Worm (Caenorhabditis elegans): ENCODE data around the gene C08F8.15.
A peak's percentile ranks its signal among the peaks of the same experiment; 100 is the strongest.

Gene C08F8.15

ce11 chrIV:11112641-11113040 is 48.0 kb downstream of the C08F8.15 start, which contains the start of gene clc-9:
Gene clc-9, plus strand, starts transcription at chrIV:11112941.
- TF ChIP-seq nhr-11 (tag; optimal IDR thresholded peaks at IDR 0.05) (no peak), snpc-4 (tag; optimal IDR thresholded peaks at IDR 0.05) (no peak), sma-3 (GFP tag; optimal IDR thresholded peaks at IDR 0.05) (no peak)

- TF ChIP-seq nhr-237 (tag; optimal IDR thresholded peaks at IDR 0.05) (no peak), snpc-4 (tag; optimal IDR thresholded peaks at IDR 0.05) (no peak), ama-1 (optimal IDR thresholded peaks at IDR 0.05) (no peak), blmp-1 (tag; optimal IDR thresholded peaks at IDR 0.05; ENCODE audit: insufficient read depth) (no peak), gmeb-1 (tag; optimal IDR thresholded peaks at IDR 0.05) (no peak), R02D3.7 (tag; optimal IDR thresholded peaks at IDR 0.05) (no peak), nhr-10 (tag; optimal IDR thresholded peaks at IDR 0.05) (no peak), egl-27 (tag; optimal IDR thresholded peaks at IDR 0.05) (no peak), nhr-77 (tag; optimal IDR thresholded peaks at IDR 0.05) (no peak), ceh-82 (tag; optimal IDR thresholded peaks at IDR 0.05) (no peak), elt-3 (tag; optimal IDR thresholded peaks at IDR 0.05) (no peak), F13H6.1 (tag; optimal IDR thresholded peaks at IDR 0.05) (no peak), nhr-129 (tag; optimal IDR thresholded peaks at IDR 0.05) (peak; percentile 44), nhr-21 (tag; optimal IDR thresholded peaks at IDR 0.05) (no peak), dmd-4 (tag; optimal IDR thresholded peaks at IDR 0.05) (no peak), fos-1 (tag; optimal IDR thresholded peaks at IDR 0.05) (no peak), nhr-11 (tag; optimal IDR thresholded peaks at IDR 0.05) (no peak), nhr-25 (tag; optimal IDR thresholded peaks at IDR 0.05) (no peak), crh-2 (tag; optimal IDR thresholded peaks at IDR 0.05) (peak; percentile 49), alr-1 (tag; optimal IDR thresholded peaks at IDR 0.05) (no peak), ztf-4 (tag; optimal IDR thresholded peaks at IDR 0.05) (no peak), nhr-23 (tag; optimal IDR thresholded peaks at IDR 0.05) (no peak), peb-1 (tag; optimal IDR thresholded peaks at IDR 0.05) (no peak), lsy-2 (tag; optimal IDR thresholded peaks at IDR 0.05) (peak in 1 of 2 experiments; percentile 21), ceh-16 (tag; optimal IDR thresholded peaks at IDR 0.05) (no peak), lin-39 (tag; optimal IDR thresholded peaks at IDR 0.05) (no peak)
These were observed 48.7 kb downstream of the C08F8.15 start for ce11 chrIV:11111898-11112297.

DNA sequence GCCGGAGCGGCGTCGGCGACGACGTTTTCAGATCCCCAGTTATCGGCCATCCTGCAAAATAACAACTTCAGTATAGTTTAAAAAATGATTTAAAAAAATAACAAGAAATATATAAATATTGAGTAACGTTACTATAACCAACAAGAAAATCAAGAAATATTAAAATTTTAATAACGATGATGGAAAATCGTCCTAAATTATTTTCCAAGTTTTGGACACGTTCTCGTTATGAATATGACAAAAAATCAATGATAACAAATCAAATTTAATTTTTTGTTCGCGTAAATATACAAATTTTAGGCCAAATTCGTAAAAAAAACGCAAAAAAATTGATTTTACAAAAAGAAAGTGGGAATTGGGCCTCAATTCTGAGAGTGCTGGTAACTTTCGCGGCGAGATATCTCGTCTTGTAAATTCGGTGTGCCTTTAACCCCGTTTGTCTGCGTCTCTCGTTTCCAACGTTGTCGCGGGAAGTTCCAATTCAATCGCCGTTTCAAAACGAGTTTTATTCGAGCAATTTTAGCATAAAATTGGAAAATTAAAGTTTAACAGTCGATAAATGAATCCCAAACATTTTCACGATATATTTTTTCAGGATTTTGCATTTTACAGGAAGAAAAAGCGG is 49.5 kb downstream of the C08F8.15 start, which contains the start of gene rps-5:
TSS of gene rps-5 (minus strand) at position 51 of the 625 bp plus-strand sequence.
- TF ChIP-seq F13H6.1 (tag; optimal IDR thresholded peaks at IDR 0.05) = peak; percentile 20
- TF ChIP-seq skn-1 (tag; optimal IDR thresholded peaks at IDR 0.05) = no peak
- no peak for TF ChIP-seq blmp-1 (tag; optimal IDR thresholded peaks at IDR 0.05; ENCODE audit: insufficient read depth)
- peak; percentile 47 for TF ChIP-seq lin-11 (tag; optimal IDR thresholded peaks at IDR 0.05)
- no peak for TF ChIP-seq nhr-6 (tag; optimal IDR thresholded peaks at IDR 0.05)
- TF ChIP-seq R02D3.7 (tag; optimal IDR thresholded peaks at IDR 0.05) = no peak
- no peak for TF ChIP-seq mdl-1 (tag; optimal IDR thresholded peaks at IDR 0.05)
- no peak for TF ChIP-seq ceh-16 (tag; optimal IDR thresholded peaks at IDR 0.05)
- TF ChIP-seq lin-13 (GFP tag; optimal IDR thresholded peaks at IDR 0.05) = peak; percentile 61
- TF ChIP-seq elt-3 (tag; optimal IDR thresholded peaks at IDR 0.05) = no peak
- TF ChIP-seq snpc-4 (tag; optimal IDR thresholded peaks at IDR 0.05) = peak; percentile 49
- peak; percentile 78 for TF ChIP-seq gmeb-1 (tag; optimal IDR thresholded peaks at IDR 0.05)
- no peak for TF ChIP-seq ztf-1 (GFP tag; conservative IDR thresholded peaks at IDR 0.05)
- TF ChIP-seq nhr-129 (tag; optimal IDR thresholded peaks at IDR 0.05) = peak; percentile 71
- no peak for TF ChIP-seq nhr-237 (tag; optimal IDR thresholded peaks at IDR 0.05)
- no peak for TF ChIP-seq egl-27 (tag; optimal IDR thresholded peaks at IDR 0.05)
- TF ChIP-seq ztf-11 (tag; optimal IDR thresholded peaks at IDR 0.05) = no peak
- TF ChIP-seq C34F6.9 (tag; optimal IDR thresholded peaks at IDR 0.05) = peak; percentile 71
- TF ChIP-seq lsy-2 (tag; optimal IDR thresholded peaks at IDR 0.05) = peak; percentile 50 to 89
- no peak for TF ChIP-seq zag-1 (tag; optimal IDR thresholded peaks at IDR 0.05)
- TF ChIP-seq mbf-1 (tag; optimal IDR thresholded peaks at IDR 0.05) = no peak
- TF ChIP-seq nhr-21 (tag; optimal IDR thresholded peaks at IDR 0.05) = peak; percentile 33
- TF ChIP-seq crh-2 (tag; optimal IDR thresholded peaks at IDR 0.05) = peak; percentile 65
- no peak for TF ChIP-seq Y55F3AM.14 (GFP tag; optimal IDR thresholded peaks at IDR 0.05)
- peak; percentile 18 for TF ChIP-seq ama-1 (optimal IDR thresholded peaks at IDR 0.05)
- no peak for TF ChIP-seq nhr-77 (tag; optimal IDR thresholded peaks at IDR 0.05)
- TF ChIP-seq aly-2 (tag; optimal IDR thresholded peaks at IDR 0.05) = no peak
- peak; percentile 41 for TF ChIP-seq sma-9 (GFP tag; optimal IDR thresholded peaks at IDR 0.05)
- TF ChIP-seq sma-9 (tag; optimal IDR thresholded peaks at IDR 0.05) = no peak
- TF ChIP-seq dmd-4 (tag; optimal IDR thresholded peaks at IDR 0.05) = no peak
- TF ChIP-seq alr-1 (tag; optimal IDR thresholded peaks at IDR 0.05) = no peak
- peak; percentile 14 for TF ChIP-seq mab-5 (tag; optimal IDR thresholded peaks at IDR 0.05)
- TF ChIP-seq lin-39 (tag; optimal IDR thresholded peaks at IDR 0.05) = no peak
- TF ChIP-seq nhr-23 (tag; optimal IDR thresholded peaks at IDR 0.05) = no peak
- no peak for TF ChIP-seq nhr-12 (tag; optimal IDR thresholded peaks at IDR 0.05)
- TF ChIP-seq unc-62 (GFP tag; optimal IDR thresholded peaks at IDR 0.05) = no peak
- TF ChIP-seq ceh-82 (tag; optimal IDR thresholded peaks at IDR 0.05) = no peak
- peak; percentile 59 for TF ChIP-seq nhr-25 (tag; optimal IDR thresholded peaks at IDR 0.05)
- TF ChIP-seq sem-4 (tag; optimal IDR thresholded peaks at IDR 0.05) = peak; percentile 29
- TF ChIP-seq unc-55 (GFP tag; optimal IDR thresholded peaks at IDR 0.05) = peak; percentile 86
- TF ChIP-seq fos-1 (tag; optimal IDR thresholded peaks at IDR 0.05) = peak; percentile 33
- no peak for TF ChIP-seq peb-1 (tag; optimal IDR thresholded peaks at IDR 0.05)
- TF ChIP-seq unc-39 (tag; optimal IDR thresholded peaks at IDR 0.05) = no peak
